ENCODE assay signal across 6 fruit fly cellular contexts in the genomic region with DNA sequence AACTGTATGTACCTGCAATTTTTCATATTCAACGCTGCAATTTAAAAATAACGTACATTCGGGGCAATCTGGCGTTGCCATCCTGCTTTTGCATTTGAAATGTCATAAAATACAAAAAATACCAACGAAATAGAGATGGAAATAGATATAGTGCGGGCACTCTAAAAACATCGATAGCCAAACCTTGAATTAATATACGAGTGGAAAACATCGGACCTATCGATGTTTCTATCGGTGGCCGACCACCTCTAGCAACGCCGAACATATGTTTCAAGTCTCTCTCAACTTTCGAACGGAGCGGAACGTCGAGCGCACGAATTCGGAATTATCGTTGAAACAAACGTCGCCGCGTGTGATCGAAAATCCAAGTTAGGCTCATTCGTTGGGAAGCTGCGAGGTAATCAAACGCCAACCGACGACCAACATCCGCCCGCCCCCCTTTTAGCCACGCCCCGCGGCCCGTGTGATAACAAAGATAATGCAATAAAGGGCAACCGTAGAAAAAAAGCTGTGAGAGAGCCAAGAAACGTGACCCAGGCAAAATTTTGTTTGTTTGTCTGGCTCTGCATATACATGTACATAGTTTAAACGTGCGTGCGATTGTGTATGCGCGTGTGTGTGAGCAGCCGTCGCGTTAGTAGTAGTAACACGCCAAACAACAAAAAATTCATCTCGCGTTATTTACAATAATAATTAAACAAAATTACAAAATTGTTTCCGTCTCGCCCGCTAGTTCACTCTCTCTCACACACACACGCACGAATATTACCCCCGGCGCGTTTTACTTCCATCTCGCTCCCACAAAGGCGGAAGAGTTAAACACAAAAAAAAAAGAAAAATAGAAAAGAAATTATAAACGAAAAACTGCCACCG.
A peak's percentile ranks its signal among the peaks of the same experiment; 100 is the strongest.
TF ChIP-seq lines count a peak whose summit lies in the region.

A gene (plus strand): TSS at position 270 of the 873 bp plus-strand sequence.

- TF ChIP-seq CTCF in S2 (optimal IDR thresholded peaks at IDR 0.05; lab: Kevin White, UChicago) = peak; percentile 31 to 61
- no peak for TF ChIP-seq CTCF in whole organism, embryonic (GFP tag; optimal IDR thresholded peaks at IDR 0.05; lab: Kevin White, UChicago)

TF ChIP-seq in whole organism, adult, 20 proteins besides CTCF, POLR2A, EP300 and RAD21 (continues in another document):
- TF ChIP-seq CG7045 (GFP tag; optimal IDR thresholded peaks at IDR 0.05; lab: Kevin White, UChicago) = no peak
- no peak for TF ChIP-seq cnc (optimal IDR thresholded peaks at IDR 0.05; lab: Kevin White, UChicago)
- TF ChIP-seq CG12768 (GFP tag; optimal IDR thresholded peaks at IDR 0.05; lab: Kevin White, UChicago) = peak; percentile 59
- peak; percentile 15 for TF ChIP-seq CG14711 (tag; optimal IDR thresholded peaks at IDR 0.05; lab: Kevin White, UChicago)
- peak; percentile 65 for TF ChIP-seq Mnt (GFP tag; optimal IDR thresholded peaks at IDR 0.05; lab: Kevin White, UChicago)
- TF ChIP-seq toe (GFP tag; optimal IDR thresholded peaks at IDR 0.05; lab: Kevin White, UChicago) = peak; percentile 55
- no peak for TF ChIP-seq CG7101 (tag; optimal IDR thresholded peaks at IDR 0.05; lab: Kevin White, UChicago)
- TF ChIP-seq cic (GFP tag; optimal IDR thresholded peaks at IDR 0.05; lab: Kevin White, UChicago) = peak; percentile 69
- TF ChIP-seq pad (GFP tag; optimal IDR thresholded peaks at IDR 0.05; lab: Kevin White, UChicago) = peak; percentile 9
- no peak for TF ChIP-seq ovo (GFP tag; optimal IDR thresholded peaks at IDR 0.05; lab: Kevin White, UChicago)
- TF ChIP-seq Hr96 (GFP tag; optimal IDR thresholded peaks at IDR 0.05; lab: Kevin White, UChicago) = no peak
- peak; percentile 69 for TF ChIP-seq bab1 (GFP tag; optimal IDR thresholded peaks at IDR 0.05; lab: Kevin White, UChicago)
- TF ChIP-seq tj (GFP tag; optimal IDR thresholded peaks at IDR 0.05; lab: Kevin White, UChicago) = peak; percentile 54
- no peak for TF ChIP-seq CG5204 (GFP tag; optimal IDR thresholded peaks at IDR 0.05; lab: Kevin White, UChicago)
- peak; percentile 37 for TF ChIP-seq CG33017 (tag; optimal IDR thresholded peaks at IDR 0.05; lab: Kevin White, UChicago)
- no peak for TF ChIP-seq CG1620 (GFP tag; optimal IDR thresholded peaks at IDR 0.05; lab: Kevin White, UChicago)

TF ChIP-seq in whole organism, embryonic, 481 proteins besides CTCF, POLR2A, EP300 and RAD21 (continues in another document):
- TF ChIP-seq mam (GFP tag; optimal IDR thresholded peaks at IDR 0.05; lab: Kevin White, UChicago) = peak; percentile 8
- peak; percentile 2 for TF ChIP-seq Sox100B (GFP tag; optimal IDR thresholded peaks at IDR 0.05; lab: Kevin White, UChicago)
- peak; percentile 72 for TF ChIP-seq sug (tag; optimal IDR thresholded peaks at IDR 0.05; lab: Kevin White, UChicago)
- no peak for TF ChIP-seq pita (GFP tag; optimal IDR thresholded peaks at IDR 0.05; lab: Kevin White, UChicago)
- TF ChIP-seq trh (GFP tag; optimal IDR thresholded peaks at IDR 0.05; lab: Kevin White, UChicago) = no peak
- TF ChIP-seq Dbx (GFP tag; IDR thresholded peaks at IDR 0.05; lab: Robert Waterston, UW) = no peak
- TF ChIP-seq Myb (GFP tag; optimal IDR thresholded peaks at IDR 0.05; lab: Kevin White, UChicago) = peak; percentile 84
- TF ChIP-seq scrt (GFP tag; optimal IDR thresholded peaks at IDR 0.05; lab: Kevin White, UChicago) = peak; percentile 36
- TF ChIP-seq CG8924 (tag; optimal IDR thresholded peaks at IDR 0.05; lab: Kevin White, UChicago) = peak; percentile 52
- TF ChIP-seq pb (GFP tag; optimal IDR thresholded peaks at IDR 0.05; lab: Kevin White, UChicago) = peak; percentile 4
- peak in 1 of 2 experiments; percentile 75 for TF ChIP-seq Eip74EF (GFP tag; optimal IDR thresholded peaks at IDR 0.05; lab: Kevin White, UChicago)
- no peak for TF ChIP-seq Dref (GFP tag; IDR thresholded peaks at IDR 0.05; lab: Robert Waterston, UW)
- TF ChIP-seq Fer1 (GFP tag; optimal IDR thresholded peaks at IDR 0.05; lab: Kevin White, UChicago) = peak; percentile 62
- TF ChIP-seq Max (GFP tag; optimal IDR thresholded peaks at IDR 0.05; lab: Kevin White, UChicago) = peak; percentile 5
- TF ChIP-seq Hr39 (optimal IDR thresholded peaks at IDR 0.05; lab: Kevin White, UChicago) = no peak
- TF ChIP-seq CG8359 (GFP tag; optimal IDR thresholded peaks at IDR 0.05; lab: Kevin White, UChicago; ENCODE audit: borderline replicate concordance) = no peak

TF ChIP-seq in whole organism, prepupa, 60 proteins besides CTCF, POLR2A, EP300 and RAD21 (continues in another document):
- no peak for TF ChIP-seq Sox15 (GFP tag; optimal IDR thresholded peaks at IDR 0.05; lab: Kevin White, UChicago)
- no peak for TF ChIP-seq eg (GFP tag; IDR thresholded peaks at IDR 0.05; lab: Robert Waterston, UW)
- TF ChIP-seq cyc (GFP tag; optimal IDR thresholded peaks at IDR 0.05; lab: Kevin White, UChicago) = peak; percentile 44
- no peak for TF ChIP-seq CG4318 (GFP tag; optimal IDR thresholded peaks at IDR 0.05; lab: Kevin White, UChicago)
- TF ChIP-seq CG32006 (GFP tag; optimal IDR thresholded peaks at IDR 0.05; lab: Kevin White, UChicago) = no peak
- TF ChIP-seq CG6854 (GFP tag; optimal IDR thresholded peaks at IDR 0.05; lab: Kevin White, UChicago) = peak; percentile 80
- TF ChIP-seq CG6163 (GFP tag; IDR thresholded peaks at IDR 0.05; lab: Robert Waterston, UW) = no peak
- TF ChIP-seq CG9139 (GFP tag; optimal IDR thresholded peaks at IDR 0.05; lab: Kevin White, UChicago) = no peak
- TF ChIP-seq Ets21C (GFP tag; optimal IDR thresholded peaks at IDR 0.05; lab: Kevin White, UChicago) = no peak
- TF ChIP-seq Gug (GFP tag; IDR thresholded peaks at IDR 0.05; lab: Robert Waterston, UW) = no peak
- no peak for TF ChIP-seq Hr4 (GFP tag; optimal IDR thresholded peaks at IDR 0.05; lab: Kevin White, UChicago)
- no peak for TF ChIP-seq OdsH (GFP tag; optimal IDR thresholded peaks at IDR 0.05; lab: Kevin White, UChicago)
- TF ChIP-seq net (GFP tag; optimal IDR thresholded peaks at IDR 0.05; lab: Kevin White, UChicago) = no peak
- TF ChIP-seq CG6808 (GFP tag; optimal IDR thresholded peaks at IDR 0.05; lab: Kevin White, UChicago) = no peak
- peak; percentile 21 to 64 for TF ChIP-seq ss (GFP tag; optimal IDR thresholded peaks at IDR 0.05; lab: Kevin White, UChicago)
- TF ChIP-seq lz (GFP tag; optimal IDR thresholded peaks at IDR 0.05; lab: Kevin White, UChicago) = no peak
- no peak for TF ChIP-seq CG3032 (tag; optimal IDR thresholded peaks at IDR 0.05; lab: Kevin White, UChicago)
- no peak for TF ChIP-seq spab (GFP tag; optimal IDR thresholded peaks at IDR 0.05; lab: Kevin White, UChicago)

TF ChIP-seq in whole organism, pupa, 21 proteins besides CTCF, POLR2A, EP300 and RAD21:
- TF ChIP-seq EcR (GFP tag; optimal IDR thresholded peaks at IDR 0.05; lab: Kevin White, UChicago) (peak; percentile 78), Ets98B (GFP tag; IDR thresholded peaks at IDR 0.05; lab: Robert Waterston, UW) (no peak), CG9948 (tag; optimal IDR thresholded peaks at IDR 0.05; lab: Kevin White, UChicago) (no peak), gl (tag; optimal IDR thresholded peaks at IDR 0.05; lab: Kevin White, UChicago) (peak; percentile 30), CG10348 (GFP tag; IDR thresholded peaks at IDR 0.05; lab: Robert Waterston, UW) (no peak), rn (GFP tag; IDR thresholded peaks at IDR 0.05; lab: Robert Waterston, UW) (no peak)

TF ChIP-seq in whole organism, wandering third instar larva, 38 proteins besides CTCF, POLR2A, EP300 and RAD21 (continues in another document):
- no peak for TF ChIP-seq GATAd (GFP tag; optimal IDR thresholded peaks at IDR 0.05; lab: Kevin White, UChicago)
- TF ChIP-seq Vsx2 (GFP tag; optimal IDR thresholded peaks at IDR 0.05; lab: Kevin White, UChicago; ENCODE audit: partially characterized antibody) = no peak
- TF ChIP-seq tai (GFP tag; optimal IDR thresholded peaks at IDR 0.05; lab: Kevin White, UChicago) = no peak
- TF ChIP-seq foxo (GFP tag; optimal IDR thresholded peaks at IDR 0.05; lab: Kevin White, UChicago) = peak in 1 of 2 experiments; percentile 21
- no peak for TF ChIP-seq usp (GFP tag; optimal IDR thresholded peaks at IDR 0.05; lab: Kevin White, UChicago)
- TF ChIP-seq pan (optimal IDR thresholded peaks at IDR 0.05; lab: Kevin White, UChicago) = no peak
- TF ChIP-seq Hr78 (GFP tag; optimal IDR thresholded peaks at IDR 0.05; lab: Kevin White, UChicago) = no peak
- TF ChIP-seq h (GFP tag; optimal IDR thresholded peaks at IDR 0.05; lab: Kevin White, UChicago) = peak; percentile 51
- peak; percentile 36 for TF ChIP-seq Hnf4 (GFP tag; optimal IDR thresholded peaks at IDR 0.05; lab: Kevin White, UChicago)
- TF ChIP-seq OdsH (GFP tag; optimal IDR thresholded peaks at IDR 0.05; lab: Kevin White, UChicago) = peak; percentile 13
- TF ChIP-seq brk (GFP tag; optimal IDR thresholded peaks at IDR 0.05; lab: Kevin White, UChicago) = no peak
- no peak for TF ChIP-seq sv (GFP tag; optimal IDR thresholded peaks at IDR 0.05; lab: Kevin White, UChicago)
- no peak for TF ChIP-seq N (GFP tag; optimal IDR thresholded peaks at IDR 0.05; lab: Kevin White, UChicago)
- peak; percentile 26 for TF ChIP-seq jim (GFP tag; optimal IDR thresholded peaks at IDR 0.05; lab: Kevin White, UChicago)
- TF ChIP-seq Jra (GFP tag; optimal IDR thresholded peaks at IDR 0.05; lab: Kevin White, UChicago) = no peak
- TF ChIP-seq dmrt93B (GFP tag; optimal IDR thresholded peaks at IDR 0.05; lab: Kevin White, UChicago) = no peak
- peak; percentile 27 for TF ChIP-seq rgr (GFP tag; optimal IDR thresholded peaks at IDR 0.05; lab: Kevin White, UChicago)
- no peak for TF ChIP-seq woc (GFP tag; optimal IDR thresholded peaks at IDR 0.05; lab: Kevin White, UChicago)
- no peak for TF ChIP-seq Myc (optimal IDR thresholded peaks at IDR 0.05; lab: Kevin White, UChicago)
- TF ChIP-seq Mio (GFP tag; optimal IDR thresholded peaks at IDR 0.05; lab: Kevin White, UChicago) = no peak
- TF ChIP-seq Dif (GFP tag; optimal IDR thresholded peaks at IDR 0.05; lab: Kevin White, UChicago; ENCODE audit: partially characterized antibody) = no peak
- no peak for TF ChIP-seq ey (GFP tag; optimal IDR thresholded peaks at IDR 0.05; lab: Kevin White, UChicago)
- TF ChIP-seq CG9705 (GFP tag; optimal IDR thresholded peaks at IDR 0.05; lab: Kevin White, UChicago) = peak; percentile 16
- no peak for TF ChIP-seq sage (GFP tag; optimal IDR thresholded peaks at IDR 0.05; lab: Kevin White, UChicago)
- no peak for TF ChIP-seq Abd-B (GFP tag; optimal IDR thresholded peaks at IDR 0.05; lab: Kevin White, UChicago)
- TF ChIP-seq Sp1 (GFP tag; optimal IDR thresholded peaks at IDR 0.05; lab: Kevin White, UChicago) = peak; percentile 41
- peak; percentile 92 for TF ChIP-seq Hr83 (GFP tag; optimal IDR thresholded peaks at IDR 0.05; lab: Kevin White, UChicago; ENCODE audit: poor library complexity, severe bottlenecking)
- TF ChIP-seq CrebA (GFP tag; optimal IDR thresholded peaks at IDR 0.05; lab: Kevin White, UChicago; ENCODE audit: borderline replicate concordance) = no peak
- no peak for TF ChIP-seq Dfd (GFP tag; optimal IDR thresholded peaks at IDR 0.05; lab: Kevin White, UChicago)
- TF ChIP-seq Rel (GFP tag; optimal IDR thresholded peaks at IDR 0.05; lab: Kevin White, UChicago) = no peak
- TF ChIP-seq Rel (tag; optimal IDR thresholded peaks at IDR 0.05; lab: Kevin White, UChicago) = no peak
